Worm (Caenorhabditis elegans): ENCODE data around the gene sra-3.

The sra-3 gene

DNA sequence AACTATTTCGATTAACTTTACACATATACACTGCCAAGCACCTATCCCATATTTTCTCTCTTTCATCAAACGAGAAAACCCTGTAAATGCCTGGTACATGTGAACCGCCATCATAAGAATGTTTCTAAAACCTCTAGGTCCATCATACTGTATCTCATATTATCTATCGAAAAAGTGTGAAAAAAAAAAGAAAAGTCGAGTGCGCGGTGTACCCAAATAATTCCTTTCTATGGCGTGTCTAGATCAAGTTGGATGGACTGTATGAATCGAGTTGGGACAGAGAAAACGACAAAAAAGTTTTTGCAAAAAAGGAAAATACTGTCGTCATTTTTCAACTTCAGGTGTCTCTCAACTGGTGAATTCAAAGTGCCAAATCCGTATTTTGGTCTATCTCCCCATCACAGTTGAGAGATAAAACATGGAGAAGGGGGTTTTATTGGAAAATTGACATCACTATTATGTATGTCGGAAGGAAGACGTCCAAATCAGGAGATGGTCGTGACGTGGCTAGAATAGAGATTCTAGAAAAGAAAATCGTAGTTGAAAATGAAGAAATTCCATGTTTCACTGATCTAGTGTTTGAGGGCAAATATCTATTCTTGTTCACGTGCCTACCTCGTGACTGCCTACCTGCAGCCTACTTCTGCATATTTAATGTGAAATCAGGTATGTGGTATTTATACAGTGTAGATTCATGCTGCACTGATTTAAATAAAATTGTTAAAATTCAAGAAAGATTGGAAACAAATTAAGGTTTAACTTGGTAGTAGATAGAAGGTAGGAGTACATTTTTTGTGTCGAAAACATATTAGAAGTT lies 47.2 kb downstream of the sra-3 start:
- TF ChIP-seq unc-62 (GFP tag; optimal IDR thresholded peaks at IDR 0.05), result no peak

DNA sequence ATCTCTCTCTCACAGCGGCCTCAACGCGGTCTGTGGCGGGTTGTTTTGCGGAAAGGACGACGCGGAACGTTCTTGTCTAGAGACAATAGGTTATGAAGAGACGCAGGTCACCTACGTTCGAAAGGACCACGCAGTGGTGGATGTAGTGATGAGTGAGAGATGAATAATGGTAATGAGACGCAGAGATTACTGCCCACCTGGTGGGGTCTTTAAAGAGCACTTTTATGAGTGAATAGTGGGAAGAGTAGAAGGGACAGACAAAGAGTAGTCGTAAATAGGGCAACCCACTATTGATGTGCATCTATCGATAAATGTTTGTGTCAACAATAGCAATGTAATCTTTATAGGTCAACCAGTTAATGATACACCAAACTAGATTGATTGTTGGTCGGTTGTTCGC lies 49.6 kb downstream of the sra-3 start:
- no peak for TF ChIP-seq unc-62 (GFP tag; optimal IDR thresholded peaks at IDR 0.05)

DNA sequence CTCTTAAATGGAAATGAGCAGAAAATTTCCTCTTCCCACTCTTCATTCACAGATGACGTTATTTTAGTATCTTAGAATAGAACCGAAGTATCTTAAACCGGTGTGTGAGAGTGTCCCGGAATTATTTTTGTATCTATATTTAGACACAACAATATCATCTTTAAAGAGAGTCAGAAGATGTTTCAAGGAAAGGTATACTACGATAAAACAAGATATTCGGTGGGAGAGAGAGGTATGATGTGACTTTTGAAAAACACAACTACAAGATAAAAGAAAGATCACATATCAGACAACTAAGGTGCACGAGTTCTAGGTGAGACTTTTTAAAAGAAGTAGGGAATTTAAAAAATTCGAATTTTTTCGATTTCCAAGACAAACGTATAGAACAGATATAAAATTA lies 50.0 kb downstream of the sra-3 start:
- TF ChIP-seq unc-62 (GFP tag; optimal IDR thresholded peaks at IDR 0.05), result no peak

DNA sequence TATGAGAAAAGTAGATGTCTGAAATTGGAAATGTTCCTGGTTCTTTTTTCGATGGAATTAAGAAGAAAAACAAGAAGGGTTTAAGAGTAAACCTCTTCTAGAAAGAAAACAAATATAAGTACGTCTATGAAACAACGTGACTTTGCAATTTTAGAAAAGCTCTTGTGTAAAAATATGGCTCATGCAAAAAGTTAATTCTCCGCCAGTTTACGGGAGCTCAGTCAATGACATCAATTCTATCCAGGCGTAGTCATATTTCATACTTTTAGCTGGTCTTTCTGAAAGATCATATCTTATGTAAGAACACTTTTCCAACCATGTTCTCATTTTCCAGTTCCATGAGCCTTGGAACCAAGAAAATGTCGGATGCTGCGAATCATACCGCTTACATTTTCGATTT lies 50.7 kb downstream of the sra-3 start:
- TF ChIP-seq unc-62 (GFP tag; optimal IDR thresholded peaks at IDR 0.05), result no peak
